Worm (Caenorhabditis elegans): ENCODE measurements around the gene fpn-1.2.

fpn-1.2 gene

ce11 chrV:1495334-1495733 lies 30.8 kb upstream of the fpn-1.2 start, which contains the start of gene C38C3.3:
TSS of gene C38C3.3 (plus strand) at chrV:1495634.
- TF ChIP-seq lin-13 (GFP tag; optimal IDR thresholded peaks at IDR 0.05) (no peak), crh-2 (tag; optimal IDR thresholded peaks at IDR 0.05) (no peak), sem-4 (tag; optimal IDR thresholded peaks at IDR 0.05) (no peak), ama-1 (optimal IDR thresholded peaks at IDR 0.05) (no peak), ztf-1 (GFP tag; conservative IDR thresholded peaks at IDR 0.05) (no peak), gmeb-1 (tag; optimal IDR thresholded peaks at IDR 0.05) (no peak), aly-2 (tag; optimal IDR thresholded peaks at IDR 0.05) (no peak)

- TF ChIP-seq ztf-4 (tag; optimal IDR thresholded peaks at IDR 0.05) (no peak), mdl-1 (tag; optimal IDR thresholded peaks at IDR 0.05) (no peak), egl-27 (tag; optimal IDR thresholded peaks at IDR 0.05) (no peak), ZK546.5 (tag; optimal IDR thresholded peaks at IDR 0.05) (no peak), nhr-11 (tag; optimal IDR thresholded peaks at IDR 0.05) (no peak), sma-3 (GFP tag; optimal IDR thresholded peaks at IDR 0.05) (no peak), elt-1 (tag; optimal IDR thresholded peaks at IDR 0.05) (no peak), nhr-6 (tag; optimal IDR thresholded peaks at IDR 0.05) (no peak), C34F6.9 (tag; optimal IDR thresholded peaks at IDR 0.05) (no peak), mab-5 (tag; optimal IDR thresholded peaks at IDR 0.05) (no peak), lin-11 (tag; optimal IDR thresholded peaks at IDR 0.05) (no peak), sma-9 (GFP tag; optimal IDR thresholded peaks at IDR 0.05) (no peak), sma-9 (tag; optimal IDR thresholded peaks at IDR 0.05) (no peak), peb-1 (tag; optimal IDR thresholded peaks at IDR 0.05) (no peak), nhr-129 (tag; optimal IDR thresholded peaks at IDR 0.05) (no peak), zag-1 (tag; optimal IDR thresholded peaks at IDR 0.05) (no peak), nhr-12 (tag; optimal IDR thresholded peaks at IDR 0.05) (no peak), unc-62 (GFP tag; optimal IDR thresholded peaks at IDR 0.05) (no peak), alr-1 (tag; optimal IDR thresholded peaks at IDR 0.05) (no peak), nhr-23 (tag; optimal IDR thresholded peaks at IDR 0.05) (no peak)
Measured at ce11 chrV:1494469-1494868, 30.0 kb upstream of the fpn-1.2 start, which contains the start of gene spig-7. TSS of gene spig-7 (plus strand) at chrV:1494769.

- TF ChIP-seq nhr-21 (tag; optimal IDR thresholded peaks at IDR 0.05) (no peak), nhr-237 (tag; optimal IDR thresholded peaks at IDR 0.05) (no peak)
Measured at ce11 chrV:1491510-1491909, 27.0 kb upstream of the fpn-1.2 start, which contains the start of gene C38C3.6. TSS of gene C38C3.6 (minus strand) at chrV:1491610.

ce11 chrV:1488642-1489041 lies 24.1 kb upstream of the fpn-1.2 start:
- no peak for TF ChIP-seq zag-1 (tag; optimal IDR thresholded peaks at IDR 0.05)
- no peak for TF ChIP-seq ztf-4 (tag; optimal IDR thresholded peaks at IDR 0.05)
- TF ChIP-seq C34F6.9 (tag; optimal IDR thresholded peaks at IDR 0.05), result peak; percentile 14
- no peak for TF ChIP-seq ztf-1 (GFP tag; conservative IDR thresholded peaks at IDR 0.05)
- TF ChIP-seq aly-2 (tag; optimal IDR thresholded peaks at IDR 0.05), result no peak

ce11 chrV:1487262-1487661 lies 22.8 kb upstream of the fpn-1.2 start:
- TF ChIP-seq unc-62 (GFP tag; optimal IDR thresholded peaks at IDR 0.05), result no peak
- TF ChIP-seq R02D3.7 (tag; optimal IDR thresholded peaks at IDR 0.05), result no peak
- TF ChIP-seq mab-5 (tag; optimal IDR thresholded peaks at IDR 0.05), result no peak
- no peak for TF ChIP-seq skn-1 (tag; optimal IDR thresholded peaks at IDR 0.05)

- no peak for TF ChIP-seq alr-1 (tag; optimal IDR thresholded peaks at IDR 0.05)
- no peak for TF ChIP-seq ceh-82 (tag; optimal IDR thresholded peaks at IDR 0.05)
- no peak for TF ChIP-seq F13H6.1 (tag; optimal IDR thresholded peaks at IDR 0.05)
- TF ChIP-seq sma-9 (GFP tag; optimal IDR thresholded peaks at IDR 0.05), result peak; percentile 28
- no peak for TF ChIP-seq sma-9 (tag; optimal IDR thresholded peaks at IDR 0.05)
Measured at ce11 chrV:1486031-1486430, 21.5 kb upstream of the fpn-1.2 start.

- no peak for TF ChIP-seq nhr-25 (tag; optimal IDR thresholded peaks at IDR 0.05)
- TF ChIP-seq nhr-6 (tag; optimal IDR thresholded peaks at IDR 0.05), result no peak
- no peak for TF ChIP-seq nhr-129 (tag; optimal IDR thresholded peaks at IDR 0.05)
- TF ChIP-seq nhr-21 (tag; optimal IDR thresholded peaks at IDR 0.05), result no peak
- no peak for TF ChIP-seq nhr-11 (tag; optimal IDR thresholded peaks at IDR 0.05)
- no peak for TF ChIP-seq nhr-237 (tag; optimal IDR thresholded peaks at IDR 0.05)
- TF ChIP-seq unc-39 (tag; optimal IDR thresholded peaks at IDR 0.05), result no peak
- no peak for TF ChIP-seq gmeb-1 (tag; optimal IDR thresholded peaks at IDR 0.05)
- no peak for TF ChIP-seq F13H6.1 (tag; optimal IDR thresholded peaks at IDR 0.05)
- no peak for TF ChIP-seq aly-2 (tag; optimal IDR thresholded peaks at IDR 0.05)
Measured at ce11 chrV:1481742-1482141, 17.2 kb upstream of the fpn-1.2 start, which contains the start of gene C38C3.4. TSS of gene C38C3.4 (plus strand) at chrV:1482042.
